Worm (Caenorhabditis elegans): Measurements from ENCODE around the gene F35F11.2.

The F35F11.2 gene

DNA sequence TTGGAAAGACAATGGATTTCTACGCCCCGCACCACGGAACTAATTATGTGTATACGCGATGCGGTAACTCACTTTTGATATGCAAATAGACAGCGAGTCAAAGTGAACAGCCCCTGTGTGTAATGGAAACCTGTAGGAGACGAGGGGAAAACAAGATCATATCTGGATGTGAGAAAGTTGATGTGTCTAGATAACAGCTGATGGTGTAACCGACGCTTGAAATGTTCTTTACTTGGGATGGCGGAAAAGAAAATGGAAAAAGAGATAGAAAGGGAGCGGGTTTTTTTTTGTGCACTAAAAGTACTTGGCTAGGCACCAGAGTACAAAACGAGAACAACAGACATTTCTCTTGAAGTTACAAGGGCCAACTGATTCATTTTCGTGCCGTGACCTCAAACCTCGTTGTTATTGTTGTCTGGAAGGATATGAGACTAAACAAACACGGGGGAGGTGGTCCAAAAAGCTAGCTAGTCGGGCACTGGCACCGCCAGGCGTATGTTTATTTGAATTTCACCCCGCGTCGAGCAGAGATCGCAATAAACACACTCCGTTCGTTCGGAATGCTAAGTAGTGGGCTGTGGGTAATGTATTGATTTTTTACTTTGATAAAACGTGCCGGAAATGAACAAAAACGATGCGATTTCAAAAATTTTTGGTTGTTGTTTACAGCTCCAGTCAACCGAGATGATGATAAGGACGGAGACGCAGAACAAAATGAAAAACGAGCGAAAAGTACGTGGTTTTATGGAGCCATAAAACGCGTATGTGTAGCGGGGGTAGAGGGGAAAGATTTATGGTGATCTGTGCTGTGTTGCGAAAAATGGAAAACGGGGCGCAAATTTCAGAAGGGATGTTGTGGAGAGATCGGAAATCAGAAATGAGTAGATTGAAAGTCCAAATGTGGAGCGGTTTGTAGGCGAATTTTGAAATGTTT lies 18.0 kb upstream of the F35F11.2 start:
- no peak for TF ChIP-seq sox-4 (tag; optimal IDR thresholded peaks at IDR 0.05)
- TF ChIP-seq fkh-10 (GFP tag; optimal IDR thresholded peaks at IDR 0.05), result no peak
- peak in 1 of 2 experiments; percentile 10 for TF ChIP-seq mdl-1 (tag; optimal IDR thresholded peaks at IDR 0.05)
- peak; percentile 5 to 25 for TF ChIP-seq lin-35 (GFP tag; optimal IDR thresholded peaks at IDR 0.05)
- TF ChIP-seq ceh-8 (GFP tag; optimal IDR thresholded peaks at IDR 0.05), result no peak
- no peak for TF ChIP-seq C04F5.9 (tag; optimal IDR thresholded peaks at IDR 0.05)
- peak; percentile 23 for TF ChIP-seq snu-23 (GFP tag; optimal IDR thresholded peaks at IDR 0.05)
- no peak for TF ChIP-seq nhr-84 (tag; optimal IDR thresholded peaks at IDR 0.05)
- peak; percentile 64 for TF ChIP-seq nhr-85 (tag)
- peak; percentile 31 for TF ChIP-seq nhr-71 (tag; optimal IDR thresholded peaks at IDR 0.05)
- TF ChIP-seq pag-3 (tag; optimal IDR thresholded peaks at IDR 0.05; ENCODE audit: borderline replicate concordance, insufficient read depth), result no peak
- TF ChIP-seq elt-2 (tag; optimal IDR thresholded peaks at IDR 0.05), result peak; percentile 54
- TF ChIP-seq rnt-1 (tag; optimal IDR thresholded peaks at IDR 0.05), result peak; percentile 33
- TF ChIP-seq lin-14 (GFP tag; optimal IDR thresholded peaks at IDR 0.05), result peak; percentile 48
- TF ChIP-seq zag-1 (tag; optimal IDR thresholded peaks at IDR 0.05), result no peak
- TF ChIP-seq lsy-2 (tag; optimal IDR thresholded peaks at IDR 0.05), result peak in 1 of 2 experiments; percentile 26
- peak; percentile 52 for TF ChIP-seq blmp-1 (tag; optimal IDR thresholded peaks at IDR 0.05)
- TF ChIP-seq elt-3 (tag; optimal IDR thresholded peaks at IDR 0.05), result peak in 3 of 6 experiments; percentile 9 to 34 (median 15)

DNA sequence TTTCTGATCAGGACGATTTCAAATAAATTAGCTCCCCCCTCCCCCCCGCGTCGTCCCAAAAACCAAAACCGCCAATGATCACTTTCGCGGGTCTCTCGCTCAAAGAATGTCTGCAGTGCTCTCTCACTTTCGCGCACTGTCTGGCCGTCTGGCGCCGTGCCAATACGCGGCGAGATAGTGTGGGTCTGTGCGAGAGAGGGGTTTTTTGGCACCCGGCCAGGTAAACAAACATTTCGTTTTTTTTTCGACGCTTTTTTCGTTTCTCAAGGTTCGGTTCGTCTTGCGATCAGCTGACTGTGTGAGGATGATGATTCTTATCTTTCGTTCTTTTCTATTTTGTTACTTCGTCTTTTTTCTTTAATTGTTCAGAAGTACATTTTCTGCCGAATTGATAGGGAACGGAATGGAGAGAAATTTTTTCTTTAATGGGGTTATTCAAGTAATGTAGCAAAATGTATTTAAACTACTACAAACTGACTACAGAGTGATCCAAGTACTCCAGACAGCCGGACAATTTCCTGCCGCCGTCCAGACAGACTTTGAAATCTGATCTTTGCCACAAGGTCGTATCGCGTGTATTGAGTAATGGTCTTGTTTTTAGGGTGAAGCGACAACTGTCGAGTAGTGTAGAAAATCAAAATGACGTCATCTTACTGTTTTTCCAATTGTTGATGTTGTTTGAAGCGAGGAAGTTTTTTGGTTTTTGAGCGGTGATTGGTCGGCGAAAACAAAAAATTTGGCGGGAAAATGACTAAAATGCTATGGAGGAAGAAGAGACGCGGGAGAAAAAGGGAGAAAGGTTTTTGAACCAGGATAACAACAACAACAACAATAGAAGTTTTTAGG lies 15.7 kb upstream of the F35F11.2 start:
- TF ChIP-seq ztf-11 (tag; optimal IDR thresholded peaks at IDR 0.05), result peak in 1 of 2 experiments; percentile 35
- peak; percentile 50 to 81 for TF ChIP-seq lsy-2 (tag; optimal IDR thresholded peaks at IDR 0.05)
- TF ChIP-seq fkh-10 (GFP tag; optimal IDR thresholded peaks at IDR 0.05), result peak; percentile 22
- peak; percentile 0 for TF ChIP-seq ztf-4 (tag; optimal IDR thresholded peaks at IDR 0.05)
- no peak for TF ChIP-seq sox-4 (tag; optimal IDR thresholded peaks at IDR 0.05)
- no peak for TF ChIP-seq hlh-4 (tag; optimal IDR thresholded peaks at IDR 0.05)
- no peak for TF ChIP-seq nhr-28 (tag; optimal IDR thresholded peaks at IDR 0.05)
- no peak for TF ChIP-seq zip-4 (GFP tag; optimal IDR thresholded peaks at IDR 0.05)
- TF ChIP-seq efl-1 (optimal IDR thresholded peaks at IDR 0.05), result peak; percentile 67 to 72
- peak; percentile 31 to 94 for TF ChIP-seq efl-1 (GFP tag; optimal IDR thresholded peaks at IDR 0.05 in 1 of 2)
- no peak for TF ChIP-seq fos-1 (tag; optimal IDR thresholded peaks at IDR 0.05)
- peak; percentile 77 for TF ChIP-seq nhr-47 (tag; optimal IDR thresholded peaks at IDR 0.05)
- TF ChIP-seq sptf-1 (tag; optimal IDR thresholded peaks at IDR 0.05), result no peak
- no peak for TF ChIP-seq C04F5.9 (tag; optimal IDR thresholded peaks at IDR 0.05)
- no peak for TF ChIP-seq vab-15 (tag; optimal IDR thresholded peaks at IDR 0.05)
- no peak for TF ChIP-seq nhr-237 (tag; optimal IDR thresholded peaks at IDR 0.05)
- TF ChIP-seq nhr-90 (tag; optimal IDR thresholded peaks at IDR 0.05; ENCODE audit: poor library complexity), result peak; percentile 38
- TF ChIP-seq egl-27 (tag; optimal IDR thresholded peaks at IDR 0.05), result no peak
- TF ChIP-seq nhr-19 (GFP tag; conservative IDR thresholded peaks at IDR 0.05), result peak; percentile 76
- TF ChIP-seq pax-3 (tag; optimal IDR thresholded peaks at IDR 0.05), result peak; percentile 65
- no peak for TF ChIP-seq nhr-76 (tag; optimal IDR thresholded peaks at IDR 0.05)
- peak; percentile 50 for TF ChIP-seq mep-1 (tag; optimal IDR thresholded peaks at IDR 0.05)
- 0 out of 2 replicates have a peak, but pooled peaks have one; percentile 5 for TF ChIP-seq isw-1 (GFP tag; IDR thresholded peaks at IDR 0.05)
- TF ChIP-seq mef-2 (tag; optimal IDR thresholded peaks at IDR 0.05), result peak; percentile 58
- TF ChIP-seq Y116A8C.19 (tag; optimal IDR thresholded peaks at IDR 0.05; ENCODE audit: borderline replicate concordance), result no peak
- TF ChIP-seq dsc-1 (tag; optimal IDR thresholded peaks at IDR 0.05), result peak; percentile 52
- peak; percentile 50 for TF ChIP-seq grh-1 (GFP tag; IDR thresholded peaks at IDR 0.05)
- peak; percentile 7 for TF ChIP-seq aha-1 (tag; optimal IDR thresholded peaks at IDR 0.05)
- no peak for TF ChIP-seq nhr-12 (tag; optimal IDR thresholded peaks at IDR 0.05)
- no peak for TF ChIP-seq ets-5 (GFP tag; IDR thresholded peaks at IDR 0.05)
- peak; percentile 48 to 79 for TF ChIP-seq lin-35 (GFP tag; optimal IDR thresholded peaks at IDR 0.05)
- no peak for TF ChIP-seq pqm-1 (tag; optimal IDR thresholded peaks at IDR 0.05)
- TF ChIP-seq snpc-4 (tag; optimal IDR thresholded peaks at IDR 0.05), result no peak
- TF ChIP-seq pag-3 (tag; optimal IDR thresholded peaks at IDR 0.05; ENCODE audit: borderline replicate concordance, insufficient read depth), result peak; percentile 53
